Fruit fly (Drosophila melanogaster): ENCODE measurements around the gene CG33764.

The CG33764 gene

dm6 chr3L:4283428-4284089 is 16.3 kb upstream of the CG33764 start, which contains the start of the genes srw and CG1316 (continued):
- TF ChIP-seq CG15479 (GFP tag; optimal IDR thresholded peaks at IDR 0.05) = no peak
- TF ChIP-seq slbo (GFP tag; IDR thresholded peaks at IDR 0.05) = no peak
- no peak for TF ChIP-seq zen2 (GFP tag; IDR thresholded peaks at IDR 0.05; ENCODE audit: partially characterized antibody)
- TF ChIP-seq CG11456 (GFP tag; IDR thresholded peaks at IDR 0.05) = no peak
- TF ChIP-seq CG7928 (GFP tag; optimal IDR thresholded peaks at IDR 0.05) = peak; percentile 29
- no peak for TF ChIP-seq p53 (GFP tag; optimal IDR thresholded peaks at IDR 0.05)
- TF ChIP-seq CG15601 (tag; optimal IDR thresholded peaks at IDR 0.05) = no peak
- TF ChIP-seq CG14050 (GFP tag; IDR thresholded peaks at IDR 0.05) = no peak
- peak; percentile 47 for TF ChIP-seq Scr (GFP tag; IDR thresholded peaks at IDR 0.05; ENCODE audit: partially characterized antibody)
- no peak for TF ChIP-seq CG1024 (GFP tag; IDR thresholded peaks at IDR 0.05)
- peak; percentile 49 for TF ChIP-seq CG13287 (GFP tag; IDR thresholded peaks at IDR 0.05; ENCODE audit: partially characterized antibody)
- no peak for TF ChIP-seq CkIIα-i1 (GFP tag; IDR thresholded peaks at IDR 0.05)
- no peak for TF ChIP-seq inv (GFP tag; IDR thresholded peaks at IDR 0.05; ENCODE audit: partially characterized antibody)
- TF ChIP-seq CG18619 (GFP tag; optimal IDR thresholded peaks at IDR 0.05) = no peak
- no peak for TF ChIP-seq CG31388 (GFP tag; optimal IDR thresholded peaks at IDR 0.05)
- TF ChIP-seq CG2202 (tag; optimal IDR thresholded peaks at IDR 0.05) = no peak
- no peak for TF ChIP-seq CG33213 (GFP tag; optimal IDR thresholded peaks at IDR 0.05)
- TF ChIP-seq knrl (GFP tag; IDR thresholded peaks at IDR 0.05; ENCODE audit: partially characterized antibody) = peak; percentile 25; the same call in 1 of the 3 replicates
- peak; percentile 53 for TF ChIP-seq CG2116 (GFP tag; optimal IDR thresholded peaks at IDR 0.05)
- peak; percentile 4 for TF ChIP-seq nom (GFP tag; optimal IDR thresholded peaks at IDR 0.05)
- no peak for TF ChIP-seq psq (GFP tag; optimal IDR thresholded peaks at IDR 0.05)
- peak; percentile 4 for TF ChIP-seq CG34376 (GFP tag; optimal IDR thresholded peaks at IDR 0.05)
- TF ChIP-seq Rfx (GFP tag; IDR thresholded peaks at IDR 0.05) = 0 out of 2 replicates have a peak, but pooled peaks have one; percentile 38
- TF ChIP-seq cad (GFP tag; optimal IDR thresholded peaks at IDR 0.05) = no peak
- TF ChIP-seq kay (GFP tag; optimal IDR thresholded peaks at IDR 0.05) = no peak
- no peak for TF ChIP-seq zen (tag; optimal IDR thresholded peaks at IDR 0.05)
- TF ChIP-seq Tbp (GFP tag; optimal IDR thresholded peaks at IDR 0.05) = no peak
- TF ChIP-seq Doc3 (GFP tag; IDR thresholded peaks at IDR 0.05; ENCODE audit: partially characterized antibody) = 0 out of 3 replicates have a peak, but pooled peaks have one; percentile 16
- TF ChIP-seq CG10565 (GFP tag; optimal IDR thresholded peaks at IDR 0.05) = no peak

- TF ChIP-seq Six4 (GFP tag; optimal IDR thresholded peaks at IDR 0.05) = no peak
- no peak for TF ChIP-seq CG2129 (GFP tag; IDR thresholded peaks at IDR 0.05; ENCODE audit: partially characterized antibody)
- peak; percentile 36 for TF ChIP-seq CTCF (GFP tag; optimal IDR thresholded peaks at IDR 0.05)
- TF ChIP-seq gsb (GFP tag; IDR thresholded peaks at IDR 0.05) = no peak
- TF ChIP-seq CG9727 (GFP tag; optimal IDR thresholded peaks at IDR 0.05) = no peak
- TF ChIP-seq CG32532 (GFP tag; IDR thresholded peaks at IDR 0.05) = peak; percentile 66
- TF ChIP-seq CG4328 (GFP tag; optimal IDR thresholded peaks at IDR 0.05) = no peak
- TF ChIP-seq CG2199 (GFP tag; IDR thresholded peaks at IDR 0.05) = no peak
- TF ChIP-seq tna (GFP tag; IDR thresholded peaks at IDR 0.05; ENCODE audit: partially characterized antibody) = no peak
- TF ChIP-seq crol (GFP tag; IDR thresholded peaks at IDR 0.05) = no peak
- TF ChIP-seq CG1024 (GFP tag; IDR thresholded peaks at IDR 0.05) = no peak
- TF ChIP-seq knrl (GFP tag; IDR thresholded peaks at IDR 0.05; ENCODE audit: partially characterized antibody) = no peak
- no peak for TF ChIP-seq CG32767 (GFP tag; IDR thresholded peaks at IDR 0.05)
- TF ChIP-seq CG14014 (GFP tag; IDR thresholded peaks at IDR 0.05) = peak; percentile 25; the same call in 1 of the 2 replicates
- TF ChIP-seq bbx (GFP tag; IDR thresholded peaks at IDR 0.05; ENCODE audit: partially characterized antibody) = 0 out of 2 replicates have a peak, but pooled peaks have one; percentile 8
- TF ChIP-seq Abd-B (GFP tag; optimal IDR thresholded peaks at IDR 0.05) = no peak
- TF ChIP-seq sisA (GFP tag; IDR thresholded peaks at IDR 0.05) = no peak
- peak; percentile 3 for TF ChIP-seq crc (GFP tag; optimal IDR thresholded peaks at IDR 0.05)
- no peak for TF ChIP-seq ac (GFP tag; optimal IDR thresholded peaks at IDR 0.05)
- no peak for TF ChIP-seq stc (GFP tag; IDR thresholded peaks at IDR 0.05)
- peak; percentile 98 for TF ChIP-seq Max (GFP tag; optimal IDR thresholded peaks at IDR 0.05)
- TF ChIP-seq CG6683 (GFP tag; optimal IDR thresholded peaks at IDR 0.05) = no peak
- TF ChIP-seq CG17328 (GFP tag; IDR thresholded peaks at IDR 0.05) = no peak
- no peak for TF ChIP-seq zf30C (GFP tag; optimal IDR thresholded peaks at IDR 0.05)
Observed at dm6 chr3L:4282627-4283026, 15.3 kb upstream of the CG33764 start, which contains the start of gene CG11583. Gene CG11583, minus strand, starts transcription at chr3L:4282817.
